Comparison of ENCODE assay signal across 5 fruit fly cellular contexts in the genomic region with DNA sequence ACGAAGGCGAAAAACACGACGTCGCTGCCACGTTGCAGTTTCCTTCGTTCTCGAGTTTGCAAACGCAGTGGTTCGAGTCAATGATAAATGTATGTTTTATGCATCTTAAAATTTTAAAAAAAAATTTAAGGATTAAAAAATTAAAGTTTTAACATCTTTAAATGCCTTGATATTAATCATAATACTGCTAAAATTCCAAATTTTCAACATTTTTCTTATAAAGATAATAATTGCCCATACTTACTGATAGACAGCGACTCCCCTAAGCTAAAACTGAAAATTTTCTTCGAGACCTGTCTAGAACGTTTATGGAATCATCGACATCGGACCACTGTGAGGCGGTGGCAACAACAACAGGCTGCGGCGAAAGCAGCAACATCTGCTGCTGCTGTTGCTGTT.
TF ChIP-seq lines count a peak whose summit lies in the region.

No protein-coding gene starts in this region.

TF ChIP-seq in whole organism, adult, 20 proteins besides CTCF, POLR2A, EP300 and RAD21 (continued from another document):
- TF ChIP-seq CG7045 (GFP tag; optimal IDR thresholded peaks at IDR 0.05; lab: Kevin White, UChicago): peak; percentile 76
- TF ChIP-seq CG12768 (GFP tag; optimal IDR thresholded peaks at IDR 0.05; lab: Kevin White, UChicago): peak; percentile 68
TF ChIP-seq in whole organism, adult: peak in this region for 11.

TF ChIP-seq in whole organism, embryonic, 481 proteins besides CTCF, POLR2A, EP300 and RAD21 (continued from another document and continues in another):
- TF ChIP-seq CG7271 (tag; optimal IDR thresholded peaks at IDR 0.05; lab: Kevin White, UChicago): peak; percentile 5
- peak; percentile 58 for TF ChIP-seq unpg (GFP tag; optimal IDR thresholded peaks at IDR 0.05; lab: Kevin White, UChicago)
- TF ChIP-seq CG32772 (GFP tag; IDR thresholded peaks at IDR 0.05; lab: Robert Waterston, UW): peak; percentile 55; the same call in 1 of the 2 replicates
- no peak for TF ChIP-seq YL-1 (GFP tag; optimal IDR thresholded peaks at IDR 0.05; lab: Kevin White, UChicago)
- peak; percentile 44 for TF ChIP-seq CG1647 (GFP tag; optimal IDR thresholded peaks at IDR 0.05; lab: Kevin White, UChicago)
- peak; percentile 42 for TF ChIP-seq E2f2 (GFP tag; IDR thresholded peaks at IDR 0.05; lab: Robert Waterston, UW)
- peak; percentile 17 for TF ChIP-seq gcm (GFP tag; optimal IDR thresholded peaks at IDR 0.05; lab: Kevin White, UChicago)
- TF ChIP-seq cato (GFP tag; optimal IDR thresholded peaks at IDR 0.05; lab: Kevin White, UChicago; ENCODE audit: borderline replicate concordance): no peak
- peak; percentile 67 for TF ChIP-seq odd (GFP tag; optimal IDR thresholded peaks at IDR 0.05; lab: Kevin White, UChicago)
- TF ChIP-seq CG6175 (GFP tag; IDR thresholded peaks at IDR 0.05; lab: Robert Waterston, UW): no peak
- TF ChIP-seq CG10543 (GFP tag; optimal IDR thresholded peaks at IDR 0.05; lab: Kevin White, UChicago): peak; percentile 19
- TF ChIP-seq CG1529 (GFP tag; optimal IDR thresholded peaks at IDR 0.05; lab: Kevin White, UChicago): peak; percentile 39
- TF ChIP-seq CG18011 (GFP tag; optimal IDR thresholded peaks at IDR 0.05; lab: Kevin White, UChicago): no peak
- TF ChIP-seq CG13296 (GFP tag; optimal IDR thresholded peaks at IDR 0.05; lab: Kevin White, UChicago): peak; percentile 88
- peak; percentile 49 for TF ChIP-seq CG9817 (tag; optimal IDR thresholded peaks at IDR 0.05; lab: Kevin White, UChicago)
- peak; percentile 74 for TF ChIP-seq CG15269 (tag; optimal IDR thresholded peaks at IDR 0.05; lab: Kevin White, UChicago)
- no peak for TF ChIP-seq Scr (GFP tag; IDR thresholded peaks at IDR 0.05; lab: Robert Waterston, UW; ENCODE audit: partially characterized antibody)
- TF ChIP-seq slp2 (GFP tag; optimal IDR thresholded peaks at IDR 0.05; lab: Kevin White, UChicago): no peak
- TF ChIP-seq CG10431 (GFP tag; optimal IDR thresholded peaks at IDR 0.05; lab: Kevin White, UChicago): peak; percentile 1
- TF ChIP-seq CG4854 (GFP tag; optimal IDR thresholded peaks at IDR 0.05; lab: Kevin White, UChicago): peak; percentile 41
- no peak for TF ChIP-seq ftz-f1 (GFP tag; optimal IDR thresholded peaks at IDR 0.05; lab: Kevin White, UChicago)
- peak; percentile 73 for TF ChIP-seq Oli (tag; optimal IDR thresholded peaks at IDR 0.05; lab: Kevin White, UChicago)
- no peak for TF ChIP-seq usp (GFP tag; optimal IDR thresholded peaks at IDR 0.05; lab: Kevin White, UChicago)
- TF ChIP-seq amos (GFP tag; IDR thresholded peaks at IDR 0.05; lab: Robert Waterston, UW; ENCODE audit: partially characterized antibody): no peak
- peak; percentile 1 for TF ChIP-seq Bteb2 (GFP tag; optimal IDR thresholded peaks at IDR 0.05; lab: Kevin White, UChicago)
- TF ChIP-seq tll (GFP tag; optimal IDR thresholded peaks at IDR 0.05; lab: Kevin White, UChicago): no peak
- TF ChIP-seq ac (GFP tag; optimal IDR thresholded peaks at IDR 0.05; lab: Kevin White, UChicago): no peak
- no peak for TF ChIP-seq CG12769 (tag; optimal IDR thresholded peaks at IDR 0.05; lab: Kevin White, UChicago)
- no peak for TF ChIP-seq CG12219 (GFP tag; optimal IDR thresholded peaks at IDR 0.05; lab: Kevin White, UChicago)
- TF ChIP-seq Atf6 (GFP tag; IDR thresholded peaks at IDR 0.05; lab: Robert Waterston, UW): peak; percentile 83
- TF ChIP-seq CG14710 (tag; optimal IDR thresholded peaks at IDR 0.05; lab: Kevin White, UChicago): peak; percentile 42

TF ChIP-seq in whole organism, prepupa, 60 proteins besides CTCF, POLR2A, EP300 and RAD21 (continued from another document and continues in another):
- TF ChIP-seq Hr39 (GFP tag; optimal IDR thresholded peaks at IDR 0.05; lab: Kevin White, UChicago): no peak
- TF ChIP-seq Sox15 (GFP tag; optimal IDR thresholded peaks at IDR 0.05; lab: Kevin White, UChicago): peak; percentile 61
- TF ChIP-seq CG31627 (GFP tag; optimal IDR thresholded peaks at IDR 0.05; lab: Kevin White, UChicago): peak; percentile 29
- peak; percentile 91 for TF ChIP-seq svp (GFP tag; lab: Kevin White, UChicago)
- TF ChIP-seq CG16779 (tag; optimal IDR thresholded peaks at IDR 0.05; lab: Kevin White, UChicago): peak; percentile 81
- TF ChIP-seq fd59A (GFP tag; optimal IDR thresholded peaks at IDR 0.05; lab: Kevin White, UChicago): peak; percentile 58
- peak; percentile 55 for TF ChIP-seq CG34406 (GFP tag; optimal IDR thresholded peaks at IDR 0.05; lab: Kevin White, UChicago)
- peak; percentile 40 for TF ChIP-seq CG6163 (GFP tag; IDR thresholded peaks at IDR 0.05; lab: Robert Waterston, UW)
- TF ChIP-seq CG8319 (GFP tag; optimal IDR thresholded peaks at IDR 0.05; lab: Kevin White, UChicago): peak; percentile 49
- peak; percentile 74 for TF ChIP-seq CG3919 (GFP tag; optimal IDR thresholded peaks at IDR 0.05; lab: Kevin White, UChicago)
- TF ChIP-seq CG9139 (GFP tag; optimal IDR thresholded peaks at IDR 0.05; lab: Kevin White, UChicago): peak; percentile 66
- TF ChIP-seq CG6276 (GFP tag; optimal IDR thresholded peaks at IDR 0.05; lab: Kevin White, UChicago): peak; percentile 74
- peak; percentile 82 for TF ChIP-seq OdsH (GFP tag; optimal IDR thresholded peaks at IDR 0.05; lab: Kevin White, UChicago)
- TF ChIP-seq CG11762 (GFP tag; optimal IDR thresholded peaks at IDR 0.05; lab: Kevin White, UChicago; ENCODE audit: insufficient read depth): peak; percentile 79
- TF ChIP-seq CG32006 (GFP tag; optimal IDR thresholded peaks at IDR 0.05; lab: Kevin White, UChicago): peak; percentile 78
- peak; percentile 54 for TF ChIP-seq CG1621 (tag; optimal IDR thresholded peaks at IDR 0.05; lab: Kevin White, UChicago)
- TF ChIP-seq Eip75B (GFP tag; optimal IDR thresholded peaks at IDR 0.05; lab: Kevin White, UChicago): peak; percentile 79
- no peak for TF ChIP-seq Eip93F (GFP tag; optimal IDR thresholded peaks at IDR 0.05; lab: Kevin White, UChicago)
- peak; percentile 75 for TF ChIP-seq topi (GFP tag; optimal IDR thresholded peaks at IDR 0.05; lab: Kevin White, UChicago)
- peak; percentile 16 for TF ChIP-seq fkh (GFP tag; optimal IDR thresholded peaks at IDR 0.05; lab: Kevin White, UChicago)
- peak; percentile 56 for TF ChIP-seq CG10631 (GFP tag; optimal IDR thresholded peaks at IDR 0.05; lab: Kevin White, UChicago)
- TF ChIP-seq esn (GFP tag; optimal IDR thresholded peaks at IDR 0.05; lab: Kevin White, UChicago): peak; percentile 70
- TF ChIP-seq Hr38 (GFP tag; optimal IDR thresholded peaks at IDR 0.05; lab: Kevin White, UChicago): no peak
- peak; percentile 68 for TF ChIP-seq Sox14 (GFP tag; optimal IDR thresholded peaks at IDR 0.05; lab: Kevin White, UChicago)
- TF ChIP-seq CG6854 (GFP tag; optimal IDR thresholded peaks at IDR 0.05; lab: Kevin White, UChicago): peak; percentile 33
- peak; percentile 63 for TF ChIP-seq Sox102F (GFP tag; optimal IDR thresholded peaks at IDR 0.05; lab: Kevin White, UChicago)
- TF ChIP-seq cyc (GFP tag; optimal IDR thresholded peaks at IDR 0.05; lab: Kevin White, UChicago): peak; percentile 49
- TF ChIP-seq dsx (GFP tag; optimal IDR thresholded peaks at IDR 0.05; lab: Kevin White, UChicago; ENCODE audit: poor library complexity, severe bottlenecking): peak; percentile 77
- peak; percentile 56 for TF ChIP-seq CG7368 (GFP tag; optimal IDR thresholded peaks at IDR 0.05; lab: Kevin White, UChicago)
- TF ChIP-seq spab (GFP tag; optimal IDR thresholded peaks at IDR 0.05; lab: Kevin White, UChicago): peak; percentile 88
- TF ChIP-seq Eip78C (GFP tag; lab: Kevin White, UChicago): peak; percentile 97
- peak; percentile 27 for TF ChIP-seq lz (GFP tag; optimal IDR thresholded peaks at IDR 0.05; lab: Kevin White, UChicago)

TF ChIP-seq in whole organism, pupa, 21 proteins besides CTCF, POLR2A, EP300 and RAD21 (continued from another document):
- 0 out of 3 replicates have a peak, but pooled peaks have one; percentile 6 for TF ChIP-seq fd96Ca (GFP tag; IDR thresholded peaks at IDR 0.05; lab: Robert Waterston, UW)
- peak; percentile 66 for TF ChIP-seq CG34367 (tag; optimal IDR thresholded peaks at IDR 0.05; lab: Kevin White, UChicago)
- TF ChIP-seq gl (tag; optimal IDR thresholded peaks at IDR 0.05; lab: Kevin White, UChicago): peak; percentile 38
TF ChIP-seq in whole organism, pupa: peak in this region for 18.

TF ChIP-seq in whole organism, wandering third instar larva, 38 proteins besides CTCF, POLR2A, EP300 and RAD21 (continued from another document):
- TF ChIP-seq Hr78 (GFP tag; optimal IDR thresholded peaks at IDR 0.05; lab: Kevin White, UChicago): no peak
- TF ChIP-seq h (GFP tag; optimal IDR thresholded peaks at IDR 0.05; lab: Kevin White, UChicago): peak; percentile 73
- TF ChIP-seq Rel (GFP tag; optimal IDR thresholded peaks at IDR 0.05; lab: Kevin White, UChicago): no peak
- TF ChIP-seq Rel (tag; optimal IDR thresholded peaks at IDR 0.05; lab: Kevin White, UChicago): peak; percentile 26
- no peak for TF ChIP-seq Myc (optimal IDR thresholded peaks at IDR 0.05; lab: Kevin White, UChicago)
- TF ChIP-seq Vsx2 (GFP tag; optimal IDR thresholded peaks at IDR 0.05; lab: Kevin White, UChicago; ENCODE audit: partially characterized antibody): no peak
- peak; percentile 82 for TF ChIP-seq HLH106 (tag; optimal IDR thresholded peaks at IDR 0.05; lab: Kevin White, UChicago)
- peak; percentile 66 for TF ChIP-seq Sp1 (GFP tag; optimal IDR thresholded peaks at IDR 0.05; lab: Kevin White, UChicago)
- no peak for TF ChIP-seq Jra (GFP tag; optimal IDR thresholded peaks at IDR 0.05; lab: Kevin White, UChicago)
- peak; percentile 38 for TF ChIP-seq CG9705 (GFP tag; optimal IDR thresholded peaks at IDR 0.05; lab: Kevin White, UChicago)
- TF ChIP-seq foxo (GFP tag; optimal IDR thresholded peaks at IDR 0.05; lab: Kevin White, UChicago): peak in 1 of 2 experiments; percentile 57
- no peak for TF ChIP-seq jim (GFP tag; optimal IDR thresholded peaks at IDR 0.05; lab: Kevin White, UChicago)
- peak; percentile 59 for TF ChIP-seq psq (GFP tag; optimal IDR thresholded peaks at IDR 0.05; lab: Kevin White, UChicago)
- TF ChIP-seq br (GFP tag; optimal IDR thresholded peaks at IDR 0.05; lab: Kevin White, UChicago): peak; percentile 45
- TF ChIP-seq Mio (GFP tag; optimal IDR thresholded peaks at IDR 0.05; lab: Kevin White, UChicago): no peak
- TF ChIP-seq Abd-B (GFP tag; optimal IDR thresholded peaks at IDR 0.05; lab: Kevin White, UChicago): no peak
- TF ChIP-seq CrebA (GFP tag; optimal IDR thresholded peaks at IDR 0.05; lab: Kevin White, UChicago; ENCODE audit: borderline replicate concordance): peak; percentile 67
